Fruit fly (Drosophila melanogaster) whole organism: ENCODE data around the gene CG7276.

Source experiments
- CG8478 ChIP-seq: fragments of >200 bp; optimal IDR thresholded peaks from 2 replicates; lab custom pipeline; 2018; ENCODE audit warnings: inconsistent platforms
- pan ChIP-seq: fragments of >200 bp; optimal IDR thresholded peaks from 2 replicates; lab custom pipeline; 2017

DNA sequence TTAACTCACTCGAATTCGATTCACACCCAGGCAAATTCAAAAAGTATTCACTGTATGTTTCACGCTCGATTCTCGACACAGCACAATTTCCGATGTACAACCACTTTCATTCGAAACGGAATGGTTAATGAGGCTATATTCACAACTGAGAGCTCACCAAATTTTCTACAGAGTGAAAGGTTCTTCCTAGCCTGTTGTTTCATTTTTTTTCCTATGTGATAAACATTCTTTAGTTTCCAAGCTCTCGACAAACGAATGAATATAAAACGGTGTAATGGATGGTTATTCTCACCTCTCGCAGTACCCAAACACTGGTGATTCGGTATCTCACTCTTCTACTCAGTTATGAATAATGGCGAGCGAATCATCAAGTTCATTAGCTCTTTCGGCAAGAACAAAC is 24.0 kb upstream of the CG7276 start, which contains the start of gene cocoon:
- no peak for TF ChIP-seq CG8478
- no peak for TF ChIP-seq pan (lab: Kevin White, UChicago)
